Fruit fly (Drosophila melanogaster) whole organism, wandering third instar larva: ENCODE measurements around the gene CG16815.

Experiments used
- Abd-B ChIP-seq: fragments of >200 bp; optimal IDR thresholded peaks from 2 replicates; lab custom pipeline; 2017; ENCODE audit warnings: missing biosample characterization, missing genetic modification characterization
- CG9705 ChIP-seq: fragments of 200-800 bp; sonication (Bioruptor generic); optimal IDR thresholded peaks from 2 replicates; lab custom pipeline; 2018; ENCODE audit warnings: missing biosample characterization, mild to moderate bottlenecking, missing genetic modification characterization
- Dfd ChIP-seq: fragments of >200 bp; optimal IDR thresholded peaks from 2 replicates; lab custom pipeline; 2017; ENCODE audit warnings: missing biosample characterization, missing genetic modification characterization
- Dif ChIP-seq: fragments of 200-275, 200-300 bp; sonication (Bioruptor generic); optimal IDR thresholded peaks from 2 replicates; lab custom pipeline; 2018; ENCODE audit warnings: missing biosample characterization, missing genetic modification characterization; ENCODE audit not compliant: partially characterized antibody
- GATAd ChIP-seq: sonication (Bioruptor generic); optimal IDR thresholded peaks from 2 replicates; lab custom pipeline; 2016; ENCODE audit warnings: missing biosample characterization, missing genetic modification characterization
- HLH106 ChIP-seq: fragments of 200-800 bp; optimal IDR thresholded peaks from 3 replicates; lab custom pipeline; 2019; ENCODE audit warnings: missing biosample characterization, mild to moderate bottlenecking, missing genetic modification characterization, moderate library complexity
- Hnf4 ChIP-seq: fragments of 200-800 bp; sonication (Bioruptor generic); optimal IDR thresholded peaks from 2 replicates; lab custom pipeline; 2016; ENCODE audit warnings: missing biosample characterization, mild to moderate bottlenecking, missing genetic modification characterization
- Hr78 ChIP-seq: fragments of >200 bp; optimal IDR thresholded peaks from 2 replicates; lab custom pipeline; 2017; ENCODE audit warnings: missing biosample characterization, missing genetic modification characterization
- Hr83 ChIP-seq: fragments of 200-300 bp; sonication (Bioruptor generic); optimal IDR thresholded peaks from 2 replicates; lab custom pipeline; 2016; ENCODE audit warnings: missing biosample characterization, mild to moderate bottlenecking, missing genetic modification characterization, moderate library complexity; ENCODE audit not compliant: poor library complexity, severe bottlenecking
- Jra ChIP-seq: sonication (Bioruptor generic); optimal IDR thresholded peaks from 2 replicates; lab custom pipeline; 2016; ENCODE audit warnings: missing biosample characterization, missing genetic modification characterization
- Mio ChIP-seq: sonication (Bioruptor generic); optimal IDR thresholded peaks from 2 replicates; lab custom pipeline; 2016; ENCODE audit warnings: missing biosample characterization, missing genetic modification characterization
- Myc ChIP-seq: fragments of >200 bp; optimal IDR thresholded peaks from 2 replicates; lab custom pipeline; 2017
- N ChIP-seq: fragments of >200 bp; optimal IDR thresholded peaks from 2 replicates; lab custom pipeline; 2018; ENCODE audit warnings: missing biosample characterization, missing external identifiers, missing genetic modification characterization
- OdsH ChIP-seq: fragments of 200-800 bp; sonication (Bioruptor generic); optimal IDR thresholded peaks from 2 replicates; lab custom pipeline; 2016; ENCODE audit warnings: missing biosample characterization, mild to moderate bottlenecking, missing genetic modification characterization
- Rel ChIP-seq, 2 experiments: fragments of 200-800 bp; sonication (Bioruptor generic) in 1 of 2; optimal IDR thresholded peaks; 2 replicates in 1 of 2; 3 replicates in 1 of 2; lab custom pipeline; 2016 to 2019; ENCODE audit warnings: mild to moderate bottlenecking in 2 of 2, missing biosample characterization in 2 of 2, missing genetic modification characterization in 2 of 2, moderate library complexity in 1 of 2
- Sp1 ChIP-seq: fragments of 200-800 bp; sonication (Bioruptor generic); optimal IDR thresholded peaks from 3 replicates; lab custom pipeline; 2019; ENCODE audit warnings: missing biosample characterization, mild to moderate bottlenecking, missing genetic modification characterization, moderate library complexity
- Vsx2 ChIP-seq: fragments of 200-300, 225-300 bp; sonication (Bioruptor generic); optimal IDR thresholded peaks from 2 replicates; lab custom pipeline; 2018; ENCODE audit warnings: missing biosample characterization, missing genetic modification characterization; ENCODE audit not compliant: partially characterized antibody
- brk ChIP-seq: fragments of 200-800 bp; sonication (Bioruptor generic); optimal IDR thresholded peaks from 2 replicates; lab custom pipeline; 2016; ENCODE audit warnings: missing biosample characterization, mild to moderate bottlenecking, missing genetic modification characterization
- dl ChIP-seq, 2 experiments: fragments of 175-275, 200-275 bp in 1 of 2; fragments of 200-275 bp in 1 of 2; sonication (Bioruptor generic); optimal IDR thresholded peaks; lab custom pipeline; 2018; ENCODE audit warnings: mild to moderate bottlenecking in 2 of 2, missing biosample characterization in 2 of 2, missing genetic modification characterization in 2 of 2, moderate library complexity in 2 of 2; ENCODE audit not compliant: partially characterized antibody in 2 of 2, insufficient read depth in 1 of 2
- dsf ChIP-seq: sonication (Bioruptor generic); optimal IDR thresholded peaks from 2 replicates; lab custom pipeline; 2016; ENCODE audit warnings: missing biosample characterization, missing genetic modification characterization, borderline replicate concordance
- ey ChIP-seq: fragments of 200-800 bp; sonication (Bioruptor generic); optimal IDR thresholded peaks from 2 replicates; lab custom pipeline; 2016; ENCODE audit warnings: missing biosample characterization, missing genetic modification characterization
- foxo ChIP-seq, 2 experiments: fragments of 200-800 bp; sonication (Bioruptor generic); optimal IDR thresholded peaks; 2 replicates in 1 of 2; 3 replicates in 1 of 2; lab custom pipeline; 2016 to 2017; ENCODE audit warnings: missing biosample characterization in 2 of 2, missing genetic modification characterization in 2 of 2
- fru ChIP-seq: fragments of 200-800 bp; sonication (Bioruptor generic); optimal IDR thresholded peaks from 3 replicates; lab custom pipeline; 2016; ENCODE audit warnings: missing biosample characterization, mild to moderate bottlenecking, missing genetic modification characterization
- h ChIP-seq: fragments of 200-800 bp; sonication (Bioruptor generic); optimal IDR thresholded peaks from 3 replicates; lab custom pipeline; 2016; ENCODE audit warnings: missing biosample characterization, mild to moderate bottlenecking, missing genetic modification characterization
- lola ChIP-seq: fragments of >200 bp; optimal IDR thresholded peaks from 2 replicates; lab custom pipeline; 2017; ENCODE audit warnings: missing biosample characterization, missing genetic modification characterization
- pan ChIP-seq: fragments of >200 bp; optimal IDR thresholded peaks from 2 replicates; lab custom pipeline; 2017
- psq ChIP-seq: fragments of 200-800 bp; sonication (Bioruptor generic); optimal IDR thresholded peaks from 3 replicates; lab custom pipeline; 2017; ENCODE audit warnings: missing biosample characterization, mild to moderate bottlenecking, missing genetic modification characterization, moderate library complexity
- rgr ChIP-seq: fragments of 200-800 bp; sonication (Bioruptor generic); optimal IDR thresholded peaks from 3 replicates; lab custom pipeline; 2016; ENCODE audit warnings: missing biosample characterization, mild to moderate bottlenecking, missing genetic modification characterization
- sv ChIP-seq: fragments of 200-800 bp; sonication (Bioruptor generic); optimal IDR thresholded peaks from 3 replicates; lab custom pipeline; 2016; ENCODE audit warnings: missing biosample characterization, missing genetic modification characterization
- tai ChIP-seq: sonication (Bioruptor generic); optimal IDR thresholded peaks from 2 replicates; lab custom pipeline; 2016; ENCODE audit warnings: missing biosample characterization, missing genetic modification characterization
- usp ChIP-seq: fragments of >200 bp; optimal IDR thresholded peaks from 2 replicates; lab custom pipeline; 2017; ENCODE audit warnings: missing biosample characterization, missing genetic modification characterization
- woc ChIP-seq: sonication (Bioruptor generic); optimal IDR thresholded peaks from 2 replicates; lab custom pipeline; 2016; ENCODE audit warnings: missing biosample characterization, mild to moderate bottlenecking, missing genetic modification characterization

Gene CG16815

dm6 chr2L:13191052-13191678 is 38.5 kb upstream of the CG16815 start:
- TF ChIP-seq Dfd (GFP tag; lab: Kevin White, UChicago) (no peak), woc (GFP tag; lab: Kevin White, UChicago) (no peak), Mio (no peak), Vsx2 (GFP tag; lab: Kevin White, UChicago) (no peak), Myc (lab: Kevin White, UChicago) (no peak), HLH106 (no peak), fru (GFP tag; lab: Kevin White, UChicago) (no peak), rgr (GFP tag; lab: Kevin White, UChicago) (no peak), dsf (no peak), GATAd (GFP tag; lab: Kevin White, UChicago) (no peak), tai (GFP tag; lab: Kevin White, UChicago) (no peak)

DNA sequence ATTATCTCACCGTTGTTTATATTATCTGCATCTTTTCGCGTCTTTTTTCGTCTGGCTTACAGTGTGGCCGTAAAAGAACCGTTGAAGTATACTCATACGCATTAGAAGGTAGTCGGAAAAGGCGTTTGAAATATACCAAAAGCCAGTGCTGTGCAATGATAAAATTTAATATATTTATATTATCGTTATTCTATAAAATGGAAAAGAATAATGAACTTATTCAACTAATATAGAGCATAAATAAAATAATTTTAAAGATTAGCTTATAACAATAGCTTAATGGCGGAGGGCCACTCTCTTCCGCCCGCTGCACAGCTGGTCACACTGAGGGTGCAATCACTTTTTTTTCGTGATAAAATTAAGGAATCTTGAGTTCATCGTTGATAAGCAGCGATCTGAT is 37.7 kb upstream of the CG16815 start, which contains the start of the genes CG16974 and Edem2:
Gene CG16974 (minus strand): TSS at position 86 of the 400 bp plus-strand sequence.
Gene Edem2 (plus strand): TSS at position 308 of the 400 bp plus-strand sequence.
- peak; percentile 76 for TF ChIP-seq psq (GFP tag; lab: Kevin White, UChicago)
- TF ChIP-seq Dfd (GFP tag; lab: Kevin White, UChicago), result no peak
- no peak for TF ChIP-seq usp (GFP tag; lab: Kevin White, UChicago)
- TF ChIP-seq CG9705 (GFP tag; lab: Kevin White, UChicago), result peak; percentile 58
- peak; percentile 41 for TF ChIP-seq GATAd (GFP tag; lab: Kevin White, UChicago)
- no peak for TF ChIP-seq brk (GFP tag; lab: Kevin White, UChicago)
- TF ChIP-seq Dif (GFP tag; lab: Kevin White, UChicago), result no peak
- no peak for TF ChIP-seq Rel (GFP tag; optimal IDR thresholded peaks at IDR 0.05; lab: Kevin White, UChicago)
- peak; percentile 72 for TF ChIP-seq Rel (tag; optimal IDR thresholded peaks at IDR 0.05; lab: Kevin White, UChicago)
- TF ChIP-seq Hr83 (GFP tag; lab: Kevin White, UChicago), result peak; percentile 49
- peak in 1 of 2 experiments; percentile 88 for TF ChIP-seq foxo (GFP tag; optimal IDR thresholded peaks at IDR 0.05; lab: Kevin White, UChicago)
- TF ChIP-seq lola (GFP tag; lab: Kevin White, UChicago), result no peak
- no peak for TF ChIP-seq rgr (GFP tag; lab: Kevin White, UChicago)
- no peak for TF ChIP-seq Hnf4 (GFP tag; lab: Kevin White, UChicago)
- TF ChIP-seq ey (GFP tag; lab: Kevin White, UChicago), result peak; percentile 63
- TF ChIP-seq sv, result peak; percentile 63

- TF ChIP-seq h (GFP tag; lab: Kevin White, UChicago), result no peak
- TF ChIP-seq pan (lab: Kevin White, UChicago), result no peak
- TF ChIP-seq usp (GFP tag; lab: Kevin White, UChicago), result no peak
- TF ChIP-seq foxo (GFP tag; optimal IDR thresholded peaks at IDR 0.05; lab: Kevin White, UChicago), result no peak
- no peak for TF ChIP-seq Myc (lab: Kevin White, UChicago)
- TF ChIP-seq Jra (GFP tag; lab: Kevin White, UChicago), result no peak
Observed at dm6 chr2L:13195822-13196221, 33.8 kb upstream of the CG16815 start.

dm6 chr2L:13202960-13203436 is 26.6 kb upstream of the CG16815 start, which contains the start of gene CG16972:
CG16972 (minus strand) TSS chr2L:13203295.
- TF ChIP-seq Hnf4 (GFP tag; lab: Kevin White, UChicago) (no peak), Rel (GFP tag; optimal IDR thresholded peaks at IDR 0.05; lab: Kevin White, UChicago) (no peak), Rel (tag; optimal IDR thresholded peaks at IDR 0.05; lab: Kevin White, UChicago) (peak; percentile 76), dsf (no peak)

DNA sequence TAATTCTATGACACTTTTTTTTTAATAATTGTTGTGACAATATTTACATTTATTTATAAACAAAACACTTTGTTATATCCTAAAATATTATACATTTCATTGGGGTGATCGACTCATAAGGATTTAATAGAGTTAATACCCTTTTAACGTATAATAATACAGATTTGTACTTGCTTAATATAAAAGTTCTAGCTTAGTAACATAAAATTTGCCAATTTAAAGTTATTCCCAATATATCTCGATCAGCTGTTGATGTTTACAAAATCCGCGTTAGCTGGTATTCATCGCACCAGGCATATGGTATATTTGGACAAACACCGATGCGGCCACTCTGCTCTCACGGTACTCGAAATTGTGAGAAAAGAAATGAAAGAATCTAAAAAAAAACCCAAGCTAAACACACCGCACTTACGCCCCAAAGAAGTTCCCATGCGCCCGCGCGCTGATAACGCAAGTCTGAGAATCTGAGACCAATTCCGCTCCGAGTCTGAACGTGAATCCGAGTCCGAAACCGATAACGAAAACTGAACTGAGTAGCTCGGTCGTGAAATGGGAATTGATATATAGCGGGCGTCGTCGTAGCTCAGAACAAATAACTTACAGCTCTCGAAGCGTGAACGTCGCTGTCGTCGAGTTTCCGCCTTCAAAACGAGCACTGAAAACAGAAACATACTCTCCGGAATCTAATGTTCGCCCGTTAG is 26.0 kb upstream of the CG16815 start, which contains the start of gene Pect:
Gene Pect (plus strand): TSS at position 326 of the 701 bp plus-strand sequence.
- TF ChIP-seq dl (GFP tag; optimal IDR thresholded peaks at IDR 0.05; lab: Kevin White, UChicago; ENCODE audit: insufficient read depth in 1 of 2, partially characterized antibody in 2 of 2), result peak in 1 of 2 experiments; percentile 17
- TF ChIP-seq CG9705 (GFP tag; lab: Kevin White, UChicago), result no peak
- no peak for TF ChIP-seq pan (lab: Kevin White, UChicago)
- TF ChIP-seq Rel (GFP tag; optimal IDR thresholded peaks at IDR 0.05; lab: Kevin White, UChicago), result no peak
- peak; percentile 53 for TF ChIP-seq Rel (tag; optimal IDR thresholded peaks at IDR 0.05; lab: Kevin White, UChicago)
- TF ChIP-seq Hr78 (GFP tag; lab: Kevin White, UChicago), result no peak
- TF ChIP-seq usp (GFP tag; lab: Kevin White, UChicago), result no peak
- TF ChIP-seq Jra (GFP tag; lab: Kevin White, UChicago), result no peak
- no peak for TF ChIP-seq Abd-B (GFP tag; lab: Kevin White, UChicago)
- no peak for TF ChIP-seq Myc (lab: Kevin White, UChicago)
- no peak for TF ChIP-seq N
- TF ChIP-seq Dif (GFP tag; lab: Kevin White, UChicago), result peak; percentile 51
- no peak for TF ChIP-seq Mio
- no peak for TF ChIP-seq Hr83 (GFP tag; lab: Kevin White, UChicago)
- TF ChIP-seq OdsH, result no peak
- TF ChIP-seq psq (GFP tag; lab: Kevin White, UChicago), result peak; percentile 43
- TF ChIP-seq h (GFP tag; lab: Kevin White, UChicago), result peak; percentile 47
- peak; percentile 30 for TF ChIP-seq Sp1 (GFP tag; lab: Kevin White, UChicago)
- TF ChIP-seq Hnf4 (GFP tag; lab: Kevin White, UChicago), result no peak
